Worm (Caenorhabditis elegans) whole organism, L3 larva: ENCODE data around the gene mam-1.
A peak's percentile ranks its signal among the peaks of the same experiment; 100 is the strongest.

Source experiments
- aly-2 ChIP-seq: fragments of 150-350 bp; optimal IDR thresholded peaks from 2 replicates; lab custom pipeline; 2014; ENCODE audit warnings: missing biosample characterization, missing genetic modification characterization
- ceh-16 ChIP-seq: sonication (generic microtip); optimal IDR thresholded peaks from 2 replicates; lab custom pipeline; 2017; ENCODE audit warnings: missing biosample characterization, missing genetic modification characterization
- nfya-1 ChIP-seq: sonication (generic microtip); optimal IDR thresholded peaks from 2 replicates; lab custom pipeline; 2017; ENCODE audit warnings: missing genetic modification characterization, mild to moderate bottlenecking, missing compliant biosample characterization, antibody characterized with exemption, moderate library complexity; ENCODE audit not compliant: insufficient read depth
- nhr-67 ChIP-seq: fragments of 150-350 bp; optimal IDR thresholded peaks from 2 replicates; lab custom pipeline; 2014; ENCODE audit warnings: missing biosample characterization, missing genetic modification characterization
- pha-4 ChIP-seq: fragments of 150-350 bp; optimal IDR thresholded peaks from 2 replicates; lab custom pipeline; 2014; ENCODE audit warnings: missing biosample characterization, missing genetic modification reagents, missing genetic modification characterization
- pqm-1 ChIP-seq: fragments of 150-350 bp; optimal IDR thresholded peaks from 2 replicates; lab custom pipeline; 2017; ENCODE audit warnings: missing biosample characterization, missing genetic modification characterization, inconsistent platforms
- skn-1 ChIP-seq: fragments of 150-350 bp; optimal IDR thresholded peaks from 2 replicates; lab custom pipeline; 2014; ENCODE audit warnings: missing biosample characterization, missing genetic modification characterization
- unc-39 ChIP-seq: sonication (generic microtip); optimal IDR thresholded peaks from 4 replicates; lab custom pipeline; 2017; ENCODE audit warnings: missing biosample characterization, missing genetic modification characterization

- TF ChIP-seq pqm-1 (tag; lab: Kevin White, UChicago), result no peak
- TF ChIP-seq aly-2, result no peak
- TF ChIP-seq ceh-16 (tag; lab: Kevin White, UChicago), result no peak
- no peak for TF ChIP-seq nhr-67 (tag; lab: Kevin White, UChicago)
- TF ChIP-seq skn-1 (tag; lab: Kevin White, UChicago), result no peak
- no peak for TF ChIP-seq pha-4
- no peak for TF ChIP-seq unc-39 (tag; lab: Kevin White, UChicago)
- peak; percentile 23 for TF ChIP-seq nfya-1 (tag; lab: Kevin White, UChicago)
Observed at ce11 chrX:844649-845048, 43.5 kb downstream of the mam-1 start.
